Fruit fly (Drosophila melanogaster) whole organism, wandering third instar larva: Measurements from ENCODE around the gene Paip2.

Experiments
- CG9705 ChIP-seq: fragments of 200-800 bp; sonication (Bioruptor generic); optimal IDR thresholded peaks from 2 replicates; lab custom pipeline; 2018; ENCODE audit warnings: missing biosample characterization, mild to moderate bottlenecking, missing genetic modification characterization
- HLH106 ChIP-seq: fragments of 200-800 bp; optimal IDR thresholded peaks from 3 replicates; lab custom pipeline; 2019; ENCODE audit warnings: missing biosample characterization, mild to moderate bottlenecking, missing genetic modification characterization, moderate library complexity
- Hr78 ChIP-seq: fragments of >200 bp; optimal IDR thresholded peaks from 2 replicates; lab custom pipeline; 2017; ENCODE audit warnings: missing biosample characterization, missing genetic modification characterization
- Hr83 ChIP-seq: fragments of 200-300 bp; sonication (Bioruptor generic); optimal IDR thresholded peaks from 2 replicates; lab custom pipeline; 2016; ENCODE audit warnings: missing biosample characterization, mild to moderate bottlenecking, missing genetic modification characterization, moderate library complexity; ENCODE audit not compliant: poor library complexity, severe bottlenecking
- Jra ChIP-seq: sonication (Bioruptor generic); optimal IDR thresholded peaks from 2 replicates; lab custom pipeline; 2016; ENCODE audit warnings: missing biosample characterization, missing genetic modification characterization
- Mio ChIP-seq: sonication (Bioruptor generic); optimal IDR thresholded peaks from 2 replicates; lab custom pipeline; 2016; ENCODE audit warnings: missing biosample characterization, missing genetic modification characterization
- N ChIP-seq: fragments of >200 bp; optimal IDR thresholded peaks from 2 replicates; lab custom pipeline; 2018; ENCODE audit warnings: missing biosample characterization, missing external identifiers, missing genetic modification characterization
- Rel ChIP-seq, 2 experiments: fragments of 200-800 bp; sonication (Bioruptor generic) in 1 of 2; optimal IDR thresholded peaks; 2 replicates in 1 of 2; 3 replicates in 1 of 2; lab custom pipeline; 2016 to 2019; ENCODE audit warnings: mild to moderate bottlenecking in 2 of 2, missing biosample characterization in 2 of 2, missing genetic modification characterization in 2 of 2, moderate library complexity in 1 of 2
- br ChIP-seq: fragments of 200-800 bp; sonication (Bioruptor generic); optimal IDR thresholded peaks from 2 replicates; lab custom pipeline; 2016; ENCODE audit warnings: missing biosample characterization, missing genetic modification characterization
- brk ChIP-seq: fragments of 200-800 bp; sonication (Bioruptor generic); optimal IDR thresholded peaks from 2 replicates; lab custom pipeline; 2016; ENCODE audit warnings: missing biosample characterization, mild to moderate bottlenecking, missing genetic modification characterization
- foxo ChIP-seq, 2 experiments: fragments of 200-800 bp; sonication (Bioruptor generic); optimal IDR thresholded peaks; 2 replicates in 1 of 2; 3 replicates in 1 of 2; lab custom pipeline; 2016 to 2017; ENCODE audit warnings: missing biosample characterization in 2 of 2, missing genetic modification characterization in 2 of 2
- h ChIP-seq: fragments of 200-800 bp; sonication (Bioruptor generic); optimal IDR thresholded peaks from 3 replicates; lab custom pipeline; 2016; ENCODE audit warnings: missing biosample characterization, mild to moderate bottlenecking, missing genetic modification characterization
- pan ChIP-seq: fragments of >200 bp; optimal IDR thresholded peaks from 2 replicates; lab custom pipeline; 2017
- psq ChIP-seq: fragments of 200-800 bp; sonication (Bioruptor generic); optimal IDR thresholded peaks from 3 replicates; lab custom pipeline; 2017; ENCODE audit warnings: missing biosample characterization, mild to moderate bottlenecking, missing genetic modification characterization, moderate library complexity
- rgr ChIP-seq: fragments of 200-800 bp; sonication (Bioruptor generic); optimal IDR thresholded peaks from 3 replicates; lab custom pipeline; 2016; ENCODE audit warnings: missing biosample characterization, mild to moderate bottlenecking, missing genetic modification characterization
- sage ChIP-seq: fragments of 200-800 bp; sonication (Bioruptor generic); optimal IDR thresholded peaks from 2 replicates; lab custom pipeline; 2016; ENCODE audit warnings: missing biosample characterization, mild to moderate bottlenecking, missing genetic modification characterization
- sv ChIP-seq: fragments of 200-800 bp; sonication (Bioruptor generic); optimal IDR thresholded peaks from 3 replicates; lab custom pipeline; 2016; ENCODE audit warnings: missing biosample characterization, missing genetic modification characterization
- usp ChIP-seq: fragments of >200 bp; optimal IDR thresholded peaks from 2 replicates; lab custom pipeline; 2017; ENCODE audit warnings: missing biosample characterization, missing genetic modification characterization

Paip2 gene

dm6 chr3R:13030257-13031173, 49.9 kb downstream of the Paip2 start, which contains the start of the genes CG46281 and CG46280 (continued):
- no peak for TF ChIP-seq HLH106 (tag; lab: Kevin White, UChicago)
- no peak for TF ChIP-seq brk (GFP tag; lab: Kevin White, UChicago)
- TF ChIP-seq Jra, result peak; percentile 74
- no peak for TF ChIP-seq CG9705 (GFP tag; lab: Kevin White, UChicago)
- TF ChIP-seq, all 38 proteins: peak for 11

DNA sequence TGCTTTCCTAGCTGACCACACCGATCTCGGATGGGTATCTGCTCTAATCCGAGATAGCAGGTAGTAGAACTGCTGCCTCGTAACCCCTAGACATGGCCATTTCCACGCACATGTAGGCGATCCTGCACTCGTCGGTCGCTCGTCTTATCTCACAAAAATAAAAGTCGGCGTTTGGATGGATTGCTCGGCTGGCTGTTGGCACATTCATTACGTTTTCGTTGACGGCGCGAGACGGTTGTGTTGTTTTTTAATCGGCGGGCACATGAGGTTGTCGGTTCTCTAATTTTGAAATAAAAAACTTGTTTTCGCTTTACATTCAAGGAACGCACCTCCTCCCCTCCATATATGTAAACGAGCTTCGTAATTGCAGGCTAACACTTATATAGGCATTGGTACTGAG, 51.7 kb downstream of the Paip2 start, which contains the start of gene ry:
TSS of gene ry (plus strand) at position 206 of the 400 bp plus-strand sequence.
- TF ChIP-seq h (GFP tag; lab: Kevin White, UChicago) (no peak), Rel (GFP tag; optimal IDR thresholded peaks at IDR 0.05; lab: Kevin White, UChicago) (no peak), Rel (tag; optimal IDR thresholded peaks at IDR 0.05; lab: Kevin White, UChicago) (peak; percentile 11)
- TF ChIP-seq, all 38 proteins: peak for 1

dm6 chr3R:13032975-13033445, 52.4 kb downstream of the Paip2 start:
- TF ChIP-seq Hr83 (GFP tag; lab: Kevin White, UChicago) (peak; percentile 39), Jra (no peak), Hr78 (GFP tag; lab: Kevin White, UChicago) (no peak), foxo (GFP tag; optimal IDR thresholded peaks at IDR 0.05; lab: Kevin White, UChicago) (peak in 1 of 2 experiments; percentile 16), br (GFP tag; lab: Kevin White, UChicago) (peak; percentile 15)

DNA sequence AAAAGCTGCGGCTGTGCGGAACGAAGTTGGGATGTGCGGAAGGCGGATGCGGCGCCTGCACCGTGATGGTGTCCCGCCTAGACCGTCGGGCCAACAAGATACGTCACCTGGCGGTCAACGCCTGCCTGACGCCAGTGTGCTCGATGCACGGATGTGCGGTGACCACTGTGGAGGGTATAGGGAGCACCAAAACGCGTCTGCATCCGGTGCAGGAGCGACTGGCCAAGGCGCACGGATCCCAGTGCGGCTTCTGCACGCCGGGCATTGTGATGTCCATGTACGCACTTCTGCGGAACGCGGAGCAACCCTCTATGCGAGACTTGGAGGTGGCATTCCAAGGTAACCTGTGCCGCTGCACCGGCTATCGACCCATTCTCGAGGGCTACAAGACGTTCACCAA, 53.1 kb downstream of the Paip2 start:
- TF ChIP-seq psq (no peak), brk (GFP tag; lab: Kevin White, UChicago) (no peak), pan (lab: Kevin White, UChicago) (no peak), Mio (GFP tag; lab: Kevin White, UChicago) (no peak), rgr (GFP tag; lab: Kevin White, UChicago) (no peak), sv (GFP tag; lab: Kevin White, UChicago) (no peak), N (GFP tag; lab: Kevin White, UChicago) (no peak), usp (GFP tag; lab: Kevin White, UChicago) (no peak), sage (GFP tag; lab: Kevin White, UChicago) (no peak)
